Worm (Caenorhabditis elegans) whole organism, mixed stage, embryonic: ENCODE measurements around the gene T08D10.4.

ENCODE experiments used
- M03D4.4 ChIP-seq: sonication (generic microtip); optimal IDR thresholded peaks from 2 replicates; lab custom pipeline; 2017; ENCODE audit warnings: mild to moderate bottlenecking, missing genetic modification characterization, missing compliant biosample characterization
- blmp-1 ChIP-seq: fragments of 150-350 bp; optimal IDR thresholded peaks from 2 replicates; lab custom pipeline; 2014; ENCODE audit warnings: missing biosample characterization, missing genetic modification characterization
- ceh-83 ChIP-seq: fragments of 200-800 bp; sonication (Bioruptor generic); optimal IDR thresholded peaks from 2 replicates; lab custom pipeline; 2018; ENCODE audit warnings: mild to moderate bottlenecking, missing genetic modification characterization, missing compliant biosample characterization
- lin-13 ChIP-seq: fragments of 150-350 bp; optimal IDR thresholded peaks from 2 replicates; lab custom pipeline; 2014; ENCODE audit warnings: missing biosample characterization, missing genetic modification characterization
- mab-5 ChIP-seq: fragments of 150-350 bp; optimal IDR thresholded peaks from 2 replicates; lab custom pipeline; 2014; ENCODE audit warnings: missing biosample characterization, missing genetic modification characterization
- mep-1 ChIP-seq: fragments of 150-350 bp; optimal IDR thresholded peaks from 2 replicates; lab custom pipeline; 2017; ENCODE audit warnings: missing biosample characterization, missing genetic modification reagents, missing genetic modification characterization, inconsistent platforms
- pha-4 ChIP-seq: fragments of 150-350 bp; optimal IDR thresholded peaks from 2 replicates; lab custom pipeline; 2018; ENCODE audit warnings: missing biosample characterization, missing genetic modification reagents, missing genetic modification characterization
- sem-2 ChIP-seq: fragments of 200-800 bp; sonication (Bioruptor generic); optimal IDR thresholded peaks from 2 replicates; lab custom pipeline; 2018; ENCODE audit warnings: mild to moderate bottlenecking, missing genetic modification characterization, missing compliant biosample characterization
- snpc-4 ChIP-seq: fragments of 150-350 bp; optimal IDR thresholded peaks from 2 replicates; lab custom pipeline; 2014; ENCODE audit warnings: missing biosample characterization, missing genetic modification characterization
- sptf-1 ChIP-seq: sonication (generic microtip); optimal IDR thresholded peaks from 2 replicates; lab custom pipeline; 2017; ENCODE audit warnings: mild to moderate bottlenecking, missing genetic modification characterization, moderate library complexity, missing compliant biosample characterization
- unc-39 ChIP-seq: fragments of 150-350 bp; optimal IDR thresholded peaks from 2 replicates; lab custom pipeline; 2014; ENCODE audit warnings: missing biosample characterization, missing genetic modification characterization

DNA sequence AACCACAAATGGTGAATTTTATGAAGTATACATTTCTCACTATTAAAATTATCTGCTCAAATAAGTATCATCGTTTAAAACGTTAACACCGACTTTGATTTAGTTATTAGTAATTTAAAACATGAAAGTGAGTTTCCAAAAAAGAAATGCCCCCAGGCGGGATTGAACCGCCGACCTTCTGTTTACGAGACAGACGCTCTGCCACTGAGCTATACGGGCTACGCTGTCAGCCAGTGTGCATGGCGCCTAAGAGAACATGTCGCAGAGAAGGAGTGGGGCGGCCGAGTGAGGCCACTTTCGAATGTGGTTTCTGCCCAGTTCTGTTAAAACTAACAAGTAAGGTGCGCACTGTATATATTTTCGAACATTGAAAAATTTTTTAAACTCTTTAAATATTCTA is 18.2 kb downstream of the T08D10.4 start:
- TF ChIP-seq M03D4.4 (tag; lab: Kevin White, UChicago) (peak; percentile 80), blmp-1 (tag; lab: Kevin White, UChicago) (no peak), pha-4 (tag; lab: Kevin White, UChicago) (peak; percentile 41), sptf-1 (tag; lab: Kevin White, UChicago) (peak; percentile 87), unc-39 (tag; lab: Kevin White, UChicago) (no peak), mep-1 (tag; lab: Kevin White, UChicago) (peak; percentile 16), snpc-4 (tag; lab: Kevin White, UChicago) (no peak), mab-5 (tag; lab: Kevin White, UChicago) (no peak), ceh-83 (GFP tag; lab: Kevin White, UChicago) (peak; percentile 69), lin-13 (tag; lab: Kevin White, UChicago) (no peak), sem-2 (GFP tag; lab: Kevin White, UChicago) (peak; percentile 70)
